Worm (Caenorhabditis elegans) whole organism, late embryonic: ENCODE results near the gene haf-7.

Experiments
- F13H6.1 ChIP-seq: sonication (generic microtip); optimal IDR thresholded peaks from 2 replicates; lab custom pipeline; 2016; ENCODE audit warnings: missing genetic modification characterization, missing compliant biosample characterization
- ceh-30 ChIP-seq: fragments of 150-350 bp; optimal IDR thresholded peaks from 2 replicates; lab custom pipeline; 2014; ENCODE audit warnings: missing biosample characterization, missing genetic modification characterization
- lin-11 ChIP-seq: fragments of 200-800 bp; sonication (Bioruptor generic); optimal IDR thresholded peaks from 2 replicates; lab custom pipeline; 2018; ENCODE audit warnings: mild to moderate bottlenecking, missing genetic modification characterization, missing compliant biosample characterization
- nhr-232 ChIP-seq: sonication (generic microtip); optimal IDR thresholded peaks from 2 replicates; lab custom pipeline; 2016; ENCODE audit warnings: missing genetic modification characterization, missing compliant biosample characterization
- pha-4 ChIP-seq: fragments of 150-350 bp; optimal IDR thresholded peaks from 2 replicates; lab custom pipeline; 2018; ENCODE audit warnings: missing biosample characterization, missing genetic modification reagents, missing genetic modification characterization
- unc-42 ChIP-seq: sonication (generic microtip); optimal IDR thresholded peaks from 2 replicates; lab custom pipeline; 2016; ENCODE audit warnings: missing genotype, missing genetic modification characterization, missing compliant biosample characterization

- no peak for TF ChIP-seq nhr-232 (tag; lab: Kevin White, UChicago)
- no peak for TF ChIP-seq F13H6.1 (tag; lab: Kevin White, UChicago)
- no peak for TF ChIP-seq pha-4 (tag; lab: Kevin White, UChicago)
- TF ChIP-seq lin-11 (tag; lab: Kevin White, UChicago): no peak
- TF ChIP-seq ceh-30 (tag; lab: Kevin White, UChicago): no peak
- TF ChIP-seq unc-42 (tag; lab: Kevin White, UChicago): no peak
Measured at ce11 chrV:14793043-14793442, 20.0 kb downstream of the haf-7 start.
